Worm (Caenorhabditis elegans) whole organism, early embryonic: Measurements from ENCODE around the gene srx-26.

Source experiments
- B0310.2 ChIP-seq: sonication (generic microtip); optimal IDR thresholded peaks from 2 replicates; lab custom pipeline; 2016; ENCODE audit warnings: mild to moderate bottlenecking, missing genetic modification characterization, missing compliant biosample characterization
- F13C5.2 ChIP-seq: sonication (generic microtip); optimal IDR thresholded peaks from 2 replicates; lab custom pipeline; 2017; ENCODE audit warnings: mild to moderate bottlenecking, missing genetic modification characterization, inconsistent platforms, missing compliant biosample characterization
- aly-1 ChIP-seq: sonication (generic microtip); optimal IDR thresholded peaks from 2 replicates; lab custom pipeline; 2016; ENCODE audit warnings: missing genetic modification characterization, missing compliant biosample characterization
- ama-1 ChIP-seq: fragments of 150-350 bp; optimal IDR thresholded peaks from 2 replicates; lab custom pipeline; 2014
- ceh-13 ChIP-seq: fragments of 200-800 bp; sonication (Bioruptor generic); optimal IDR thresholded peaks from 2 replicates; lab custom pipeline; 2018; ENCODE audit warnings: mild to moderate bottlenecking, missing genetic modification characterization, missing compliant biosample characterization
- ceh-36 ChIP-seq: sonication (generic microtip); optimal IDR thresholded peaks from 2 replicates; lab custom pipeline; 2016; ENCODE audit warnings: missing genetic modification characterization, inconsistent platforms, missing compliant biosample characterization
- ets-7 ChIP-seq: sonication (generic microtip); optimal IDR thresholded peaks from 2 replicates; lab custom pipeline; 2016; ENCODE audit warnings: missing genotype, missing genetic modification characterization, missing compliant biosample characterization
- flt-1 ChIP-seq: fragments of 200-800 bp; sonication (Bioruptor generic); IDR thresholded peaks from 2 replicates; pipeline ENCODE4 v1.3.6; 2022; ENCODE audit warnings: missing genetic modification characterization, missing compliant biosample characterization
- hmbx-1 ChIP-seq: sonication (generic microtip); optimal IDR thresholded peaks from 2 replicates; lab custom pipeline; 2016; ENCODE audit warnings: mild to moderate bottlenecking, missing genetic modification characterization, missing compliant biosample characterization
- hmg-4 ChIP-seq: fragments of 200-800 bp; sonication (Bioruptor generic); optimal IDR thresholded peaks from 2 replicates; lab custom pipeline; 2018; ENCODE audit warnings: mild to moderate bottlenecking, missing genetic modification characterization, missing compliant biosample characterization
- hnd-1 ChIP-seq: sonication (generic microtip); optimal IDR thresholded peaks from 2 replicates; lab custom pipeline; 2016; ENCODE audit warnings: missing genetic modification characterization, missing compliant biosample characterization
- pes-1 ChIP-seq: fragments of 200-800 bp; sonication (Bioruptor generic); IDR thresholded peaks from 2 replicates; pipeline ENCODE4 v1.3.6; 2022; ENCODE audit warnings: missing genetic modification reagents, missing genetic modification characterization, missing compliant biosample characterization
- scrt-1 ChIP-seq: fragments of 200-800 bp; sonication (Bioruptor generic); IDR thresholded peaks from 2 replicates; pipeline ENCODE4 v1.3.6; 2022; ENCODE audit warnings: missing genetic modification characterization, missing compliant biosample characterization
- sea-1 ChIP-seq: fragments of 200-800 bp; sonication (Bioruptor generic); conservative IDR thresholded peaks from 2 replicates; pipeline ENCODE4 v1.3.6; 2022; ENCODE audit warnings: missing genetic modification characterization, missing compliant biosample characterization
- tbx-11 ChIP-seq: fragments of 200-800 bp; sonication (Bioruptor generic); IDR thresholded peaks from 2 replicates; pipeline ENCODE4 v1.3.6; 2022; ENCODE audit warnings: missing genetic modification characterization, missing compliant biosample characterization
- tbx-37 ChIP-seq: fragments of 200-800 bp; sonication (Bioruptor generic); conservative IDR thresholded peaks from 2 replicates; pipeline ENCODE4 v1.3.6; 2022; ENCODE audit warnings: missing genetic modification reagents, missing genetic modification characterization, missing compliant biosample characterization
- tra-4 ChIP-seq: sonication (generic microtip); optimal IDR thresholded peaks from 2 replicates; lab custom pipeline; 2017; ENCODE audit warnings: missing genetic modification characterization, missing compliant biosample characterization

Gene srx-26

DNA sequence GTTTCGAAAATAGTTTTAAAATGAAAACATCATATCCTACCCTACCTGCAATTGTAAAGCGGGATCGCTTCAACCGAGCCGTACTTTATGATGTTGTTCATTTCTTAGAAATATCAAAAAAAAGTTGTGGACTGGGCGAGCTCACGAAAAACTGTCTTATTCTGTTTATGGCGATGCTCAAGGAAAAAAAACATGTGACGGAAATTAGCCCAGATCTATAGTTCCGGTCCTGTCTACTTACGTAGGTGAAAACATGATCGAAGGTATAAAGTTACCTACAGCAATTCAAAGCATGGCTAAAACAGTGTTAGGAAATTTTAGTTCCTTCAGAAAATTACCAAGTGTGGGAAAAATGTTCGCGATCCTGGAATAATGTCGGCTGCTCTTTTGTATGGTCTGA lies 32.1 kb downstream of the srx-26 start, which contains the start of gene srt-27:
TSS of gene srt-27 (minus strand) at position 101 of the 400 bp plus-strand sequence.
- no peak for TF ChIP-seq ets-7 (tag; lab: Kevin White, UChicago)
- no peak for TF ChIP-seq tra-4 (tag; lab: Kevin White, UChicago)
- no peak for TF ChIP-seq ama-1 (lab: Kevin White, UChicago)
- no peak for TF ChIP-seq aly-1 (tag; lab: Kevin White, UChicago)
- no peak for TF ChIP-seq ceh-13 (GFP tag; lab: Kevin White, UChicago)
- TF ChIP-seq sea-1 (GFP tag; lab: Robert Waterston, UW): no peak
- TF ChIP-seq pes-1: no peak
- TF ChIP-seq hmg-4 (GFP tag; lab: Kevin White, UChicago): no peak
- no peak for TF ChIP-seq hmbx-1 (tag; lab: Kevin White, UChicago)
- no peak for TF ChIP-seq scrt-1
- no peak for TF ChIP-seq tbx-37 (GFP tag; lab: Robert Waterston, UW)
- TF ChIP-seq F13C5.2 (tag; lab: Kevin White, UChicago): no peak
- no peak for TF ChIP-seq hnd-1 (tag; lab: Kevin White, UChicago)
- TF ChIP-seq ceh-36 (tag; lab: Kevin White, UChicago): no peak
- no peak for TF ChIP-seq B0310.2 (tag; lab: Kevin White, UChicago)
- TF ChIP-seq tbx-11 (GFP tag; lab: Robert Waterston, UW): no peak
- TF ChIP-seq flt-1: no peak

DNA sequence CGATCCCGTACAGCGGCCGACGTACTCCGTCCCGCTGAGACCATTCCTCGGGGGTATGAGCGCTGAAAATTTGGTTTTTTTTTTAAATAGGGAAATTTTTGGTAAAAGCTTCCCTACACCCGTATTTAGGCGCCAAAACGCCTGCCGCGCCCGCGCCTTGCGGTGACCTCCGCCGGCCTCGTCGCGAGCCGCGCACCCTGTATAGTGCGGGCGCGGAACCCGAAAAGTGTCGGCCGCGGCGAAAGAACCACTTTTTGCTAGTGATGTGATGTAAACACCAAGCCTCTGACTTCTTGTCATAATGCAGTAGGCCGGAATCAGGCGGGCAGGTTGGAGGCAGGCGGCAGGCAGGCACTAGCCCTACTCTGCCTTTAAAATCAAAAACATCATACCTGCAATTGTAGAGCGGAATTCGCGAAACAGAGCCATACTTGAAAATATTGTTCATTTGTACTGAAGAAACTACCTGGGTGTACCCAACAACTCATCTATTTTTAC lies 34.2 kb downstream of the srx-26 start, which contains the start of gene srt-29:
TSS of gene srt-29 (minus strand) at position 448 of the 498 bp plus-strand sequence.
- no peak for TF ChIP-seq hnd-1 (tag; lab: Kevin White, UChicago)
- no peak for TF ChIP-seq hmbx-1 (tag; lab: Kevin White, UChicago)
- no peak for TF ChIP-seq sea-1 (GFP tag; lab: Robert Waterston, UW)
- TF ChIP-seq ets-7 (tag; lab: Kevin White, UChicago): no peak
- no peak for TF ChIP-seq B0310.2 (tag; lab: Kevin White, UChicago)
- TF ChIP-seq hmg-4 (GFP tag; lab: Kevin White, UChicago): no peak
- no peak for TF ChIP-seq ama-1 (lab: Kevin White, UChicago)
- no peak for TF ChIP-seq scrt-1
- TF ChIP-seq flt-1: no peak
- no peak for TF ChIP-seq tbx-11 (GFP tag; lab: Robert Waterston, UW)
- TF ChIP-seq aly-1 (tag; lab: Kevin White, UChicago): no peak
- no peak for TF ChIP-seq tbx-37 (GFP tag; lab: Robert Waterston, UW)
- TF ChIP-seq F13C5.2 (tag; lab: Kevin White, UChicago): no peak
- no peak for TF ChIP-seq ceh-13 (GFP tag; lab: Kevin White, UChicago)
- TF ChIP-seq ceh-36 (tag; lab: Kevin White, UChicago): no peak

DNA sequence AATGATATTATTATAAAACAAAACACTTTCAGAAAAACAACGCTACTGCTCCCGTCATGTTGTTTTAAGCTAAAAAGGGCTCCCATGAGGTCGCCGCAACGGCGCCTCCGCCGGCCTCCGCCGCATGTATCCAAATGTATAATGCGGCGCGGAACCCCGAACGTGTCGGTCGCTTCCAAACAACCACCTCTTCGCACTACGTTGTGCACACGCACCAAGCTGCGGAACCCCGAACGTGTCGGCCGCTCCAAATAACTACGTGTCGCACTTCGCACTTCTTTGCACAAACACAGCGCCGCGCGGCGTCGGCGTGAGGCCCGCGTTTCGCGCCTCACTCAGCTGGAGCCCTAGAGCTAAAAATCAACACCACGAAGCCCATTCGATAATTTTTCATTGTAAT lies 36.0 kb downstream of the srx-26 start:
- TF ChIP-seq F13C5.2 (tag; lab: Kevin White, UChicago) (no peak), ceh-13 (GFP tag; lab: Kevin White, UChicago) (no peak), flt-1 (no peak), ets-7 (tag; lab: Kevin White, UChicago) (no peak), sea-1 (GFP tag; lab: Robert Waterston, UW) (0 out of 2 replicates have a peak, but pooled peaks have one; percentile 32), B0310.2 (tag; lab: Kevin White, UChicago) (no peak), aly-1 (tag; lab: Kevin White, UChicago) (no peak)

DNA sequence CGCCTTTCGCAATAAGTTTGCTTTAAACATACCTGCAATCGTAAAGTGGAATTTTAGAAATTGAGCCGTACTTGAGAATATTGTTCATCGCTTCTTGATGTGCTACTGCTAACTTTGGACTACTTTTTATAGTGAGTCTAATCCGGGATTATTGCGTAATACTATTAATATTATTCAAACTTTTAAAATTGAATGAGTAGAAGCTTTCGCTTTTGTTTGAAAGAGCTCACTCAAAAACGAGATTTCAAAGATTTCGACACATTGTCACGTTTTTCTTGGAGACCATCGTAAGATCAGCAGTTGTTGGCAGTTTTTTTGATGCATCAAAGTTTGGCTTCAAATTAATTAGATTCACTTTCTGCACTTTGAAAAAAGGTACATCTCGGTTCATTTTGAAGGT lies 39.4 kb downstream of the srx-26 start, which contains the start of gene srt-28:
TSS of gene srt-28 (minus strand) at position 101 of the 400 bp plus-strand sequence.
- TF ChIP-seq flt-1 (no peak), tra-4 (tag; lab: Kevin White, UChicago) (no peak), tbx-11 (GFP tag; lab: Robert Waterston, UW) (no peak), scrt-1 (no peak), pes-1 (no peak), hnd-1 (tag; lab: Kevin White, UChicago) (no peak), B0310.2 (tag; lab: Kevin White, UChicago) (no peak)

DNA sequence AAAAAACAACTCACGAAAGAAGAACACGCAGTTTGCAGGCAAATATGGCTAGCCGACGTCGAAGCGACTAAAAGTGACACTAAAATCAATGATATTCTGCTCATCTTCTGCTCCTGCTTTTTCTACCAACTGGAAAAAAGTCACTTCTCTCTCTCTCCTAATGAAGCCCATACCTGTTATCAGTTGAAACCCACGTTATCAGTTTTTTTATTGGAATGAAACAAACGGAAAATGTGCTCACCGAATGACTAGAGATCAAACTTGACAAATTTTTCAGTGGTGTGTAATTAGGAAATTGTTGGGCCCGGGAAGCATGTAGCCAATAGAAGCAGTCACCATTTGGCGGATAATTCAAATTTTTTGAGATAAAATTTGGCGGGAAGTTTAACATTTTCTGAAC lies 41.5 kb downstream of the srx-26 start, which contains the start of gene C24B9.3:
TSS of gene C24B9.3 (minus strand) at position 171 of the 400 bp plus-strand sequence.
- TF ChIP-seq hmbx-1 (tag; lab: Kevin White, UChicago) (no peak), flt-1 (no peak)

DNA sequence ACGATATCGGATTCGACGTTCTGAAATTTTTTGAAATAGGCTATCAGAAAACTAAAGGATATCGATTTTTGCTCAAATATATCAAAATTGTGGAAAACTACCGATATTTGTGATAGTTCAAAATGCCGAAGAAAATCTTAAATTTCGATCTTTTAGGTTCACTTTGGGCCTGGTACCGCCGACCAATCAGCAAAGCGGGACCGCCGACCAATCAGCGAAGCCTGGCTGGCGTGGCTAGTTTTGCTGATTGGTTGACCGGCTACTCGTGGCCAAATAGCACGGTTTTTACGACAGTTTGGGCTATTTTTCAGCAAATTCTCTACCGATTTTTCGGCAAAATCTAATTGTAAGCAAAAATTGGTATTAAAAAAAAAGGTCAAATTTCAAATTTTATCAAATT lies 42.7 kb downstream of the srx-26 start:
- TF ChIP-seq ceh-13 (GFP tag; lab: Kevin White, UChicago): no peak
- no peak for TF ChIP-seq hnd-1 (tag; lab: Kevin White, UChicago)
- no peak for TF ChIP-seq tra-4 (tag; lab: Kevin White, UChicago)
- TF ChIP-seq tbx-11 (GFP tag; lab: Robert Waterston, UW): no peak
- no peak for TF ChIP-seq scrt-1
- TF ChIP-seq B0310.2 (tag; lab: Kevin White, UChicago): no peak
- TF ChIP-seq sea-1 (GFP tag; lab: Robert Waterston, UW): no peak

DNA sequence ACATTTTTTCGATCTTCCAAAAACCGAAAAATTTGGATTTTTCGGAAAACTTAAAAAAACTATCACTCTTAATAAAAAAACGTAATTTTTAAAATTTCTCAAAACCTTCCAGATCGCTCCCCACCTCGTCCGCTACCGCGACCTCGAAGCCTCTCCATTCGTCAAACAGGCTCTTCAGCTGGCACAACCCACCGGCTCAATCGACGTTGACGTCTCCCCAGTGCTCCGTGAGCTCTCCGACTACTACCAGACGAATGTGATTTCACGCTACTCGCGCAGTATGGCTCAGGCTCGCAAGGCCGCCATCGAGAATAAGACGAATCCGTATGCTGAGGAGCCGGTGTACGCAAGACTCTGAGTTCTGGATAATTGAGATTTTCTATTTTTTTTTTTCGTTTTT lies 46.5 kb downstream of the srx-26 start:
- TF ChIP-seq ceh-36 (tag; lab: Kevin White, UChicago): no peak
- no peak for TF ChIP-seq aly-1 (tag; lab: Kevin White, UChicago)
- no peak for TF ChIP-seq flt-1
- TF ChIP-seq tbx-37 (GFP tag; lab: Robert Waterston, UW): no peak
- TF ChIP-seq sea-1 (GFP tag; lab: Robert Waterston, UW): no peak
- no peak for TF ChIP-seq hnd-1 (tag; lab: Kevin White, UChicago)
- TF ChIP-seq pes-1: no peak
- no peak for TF ChIP-seq ama-1 (lab: Kevin White, UChicago)
- no peak for TF ChIP-seq scrt-1
- TF ChIP-seq hmbx-1 (tag; lab: Kevin White, UChicago): no peak
- TF ChIP-seq tra-4 (tag; lab: Kevin White, UChicago): no peak
